Fruit fly (Drosophila melanogaster) whole organism, embryonic: Measurements from ENCODE around the gene Sys1.

ENCODE experiments used
- Asciz ChIP-seq: fragments of 200-800 bp; sonication (Bioruptor generic); optimal IDR thresholded peaks from 2 replicates; lab custom pipeline; 2017; ENCODE audit warnings: missing biosample characterization, mild to moderate bottlenecking, missing genetic modification characterization, missing genetic modification reagents
- CG10209 ChIP-seq: fragments of 200-800 bp; sonication (Bioruptor generic); optimal IDR thresholded peaks from 3 replicates; lab custom pipeline; 2017; ENCODE audit warnings: missing biosample characterization, mild to moderate bottlenecking, missing genetic modification characterization, missing genetic modification reagents
- CG11456 ChIP-seq: fragments of 200-800 bp; sonication (Bioruptor generic); IDR thresholded peaks from 3 replicates; pipeline ENCODE4 v1.3.6; 2022; ENCODE audit warnings: missing biosample characterization, missing genetic modification characterization
- CG12104 ChIP-seq: fragments of 200-800 bp; sonication (Bioruptor generic); optimal IDR thresholded peaks from 3 replicates; lab custom pipeline; 2016; ENCODE audit warnings: missing biosample characterization, missing genetic modification characterization
- CG14860 ChIP-seq: fragments of 200-800 bp; sonication (Bioruptor generic); IDR thresholded peaks from 3 replicates; pipeline ENCODE4 v1.3.6; 2022; ENCODE audit warnings: missing biosample characterization, missing genetic modification characterization; ENCODE audit not compliant: partially characterized antibody
- CG15073 ChIP-seq: fragments of 200-800 bp; sonication (Bioruptor generic); optimal IDR thresholded peaks from 2 replicates; lab custom pipeline; 2016; ENCODE audit warnings: missing biosample characterization, missing genetic modification characterization
- CG1647 ChIP-seq: fragments of 200-800 bp; sonication (Bioruptor generic); optimal IDR thresholded peaks from 3 replicates; lab custom pipeline; 2016; ENCODE audit warnings: missing biosample characterization, missing genetic modification characterization
- CG16863 ChIP-seq: fragments of 200-800 bp; sonication (Bioruptor generic); optimal IDR thresholded peaks from 3 replicates; lab custom pipeline; 2016; ENCODE audit warnings: missing biosample characterization, missing genetic modification characterization
- CG18619 ChIP-seq: fragments of 200-800 bp; sonication (Bioruptor generic); optimal IDR thresholded peaks from 3 replicates; lab custom pipeline; 2017; ENCODE audit warnings: missing biosample characterization, mild to moderate bottlenecking, missing genetic modification characterization
- CG2199 ChIP-seq: fragments of 200-800 bp; sonication (Bioruptor generic); IDR thresholded peaks from 3 replicates; pipeline ENCODE4 v1.3.6; 2022; ENCODE audit warnings: missing biosample characterization, missing genetic modification characterization
- CG30431 ChIP-seq: fragments of 200-800 bp; sonication (Bioruptor generic); optimal IDR thresholded peaks from 2 replicates; lab custom pipeline; 2017; ENCODE audit warnings: missing biosample characterization, missing genetic modification characterization
- CG43689 ChIP-seq: fragments of 200-800 bp; sonication (Bioruptor generic); IDR thresholded peaks from 2 replicates; pipeline ENCODE4 v1.3.6; 2022; ENCODE audit warnings: missing biosample characterization, missing genetic modification characterization
- CG4424 ChIP-seq: fragments of 200-800 bp; sonication (Bioruptor generic); optimal IDR thresholded peaks from 3 replicates; lab custom pipeline; 2016; ENCODE audit warnings: missing biosample characterization, missing genetic modification characterization
- CG4617 ChIP-seq: fragments of 200-800 bp; sonication (Bioruptor generic); optimal IDR thresholded peaks from 3 replicates; lab custom pipeline; 2016; ENCODE audit warnings: missing biosample characterization, missing genetic modification characterization, borderline replicate concordance
- CG4730 ChIP-seq: fragments of 200-800 bp; sonication (Bioruptor generic); IDR thresholded peaks from 2 replicates; pipeline ENCODE4 v1.3.6; 2022; ENCODE audit warnings: missing biosample characterization, missing genetic modification characterization
- CG4820 ChIP-seq: fragments of 200-800 bp; sonication (Bioruptor generic); optimal IDR thresholded peaks from 3 replicates; lab custom pipeline; 2016; ENCODE audit warnings: missing biosample characterization, missing genetic modification characterization
- CG6854 ChIP-seq: fragments of 200-800 bp; sonication (Bioruptor generic); optimal IDR thresholded peaks from 3 replicates; lab custom pipeline; 2017; ENCODE audit warnings: missing biosample characterization, mild to moderate bottlenecking, missing genetic modification characterization
- CG7556 ChIP-seq: fragments of 200-800 bp; sonication (Bioruptor generic); optimal IDR thresholded peaks from 2 replicates; lab custom pipeline; 2017; ENCODE audit warnings: missing biosample characterization, mild to moderate bottlenecking, missing genetic modification characterization
- CG7839 ChIP-seq: fragments of 200-800 bp; sonication (Bioruptor generic); optimal IDR thresholded peaks from 3 replicates; lab custom pipeline; 2018; ENCODE audit warnings: missing biosample characterization, mild to moderate bottlenecking, missing genetic modification characterization, moderate library complexity
- CG8944 ChIP-seq: fragments of 200-800 bp; sonication (Bioruptor generic); optimal IDR thresholded peaks from 3 replicates; lab custom pipeline; 2016; ENCODE audit warnings: missing biosample characterization, missing genetic modification characterization
- D19A ChIP-seq: fragments of 200-800 bp; optimal IDR thresholded peaks from 3 replicates; lab custom pipeline; 2019; ENCODE audit warnings: missing biosample characterization, mild to moderate bottlenecking, missing genetic modification characterization, moderate library complexity
- Dad ChIP-seq: fragments of 200-800 bp; sonication (Bioruptor generic); optimal IDR thresholded peaks from 3 replicates; lab custom pipeline; 2016; ENCODE audit warnings: missing biosample characterization, missing genetic modification characterization
- Doc3 ChIP-seq: fragments of 200-800 bp; sonication (Bioruptor generic); IDR thresholded peaks from 3 replicates; pipeline ENCODE4 v1.3.6; 2022; ENCODE audit warnings: missing biosample characterization, missing genetic modification characterization; ENCODE audit not compliant: partially characterized antibody
- ERR ChIP-seq: fragments of 200-800 bp; sonication (Bioruptor generic); optimal IDR thresholded peaks from 2 replicates; lab custom pipeline; 2016; ENCODE audit warnings: missing biosample characterization, missing genetic modification characterization
- Ets65A ChIP-seq: fragments of 200-800 bp; sonication (Bioruptor generic); peaks from one replicate; lab custom pipeline; 2016; ENCODE audit warnings: missing biosample characterization, missing genetic modification characterization
- HLH3B ChIP-seq: fragments of 200-800 bp; sonication (Bioruptor generic); IDR thresholded peaks from 2 replicates; pipeline ENCODE4 v1.3.6; 2022; ENCODE audit warnings: missing biosample characterization, missing genetic modification characterization
- HLHmδ ChIP-seq: fragments of 200-800 bp; sonication (Bioruptor generic); optimal IDR thresholded peaks from 2 replicates; lab custom pipeline; 2018; ENCODE audit warnings: missing biosample characterization, mild to moderate bottlenecking, missing genetic modification characterization, moderate library complexity
- Hr39 ChIP-seq: fragments of >200 bp; optimal IDR thresholded peaks from 2 replicates; lab custom pipeline; 2017
- MBD-R2 ChIP-seq: fragments of 200-800 bp; sonication (Bioruptor generic); IDR thresholded peaks from 2 replicates; pipeline ENCODE4 v1.3.6; 2022; ENCODE audit warnings: missing biosample characterization, missing genetic modification characterization
- MESR4 ChIP-seq: fragments of 200-800 bp; sonication (Bioruptor generic); optimal IDR thresholded peaks from 2 replicates; lab custom pipeline; 2018; ENCODE audit warnings: missing biosample characterization, mild to moderate bottlenecking, missing genetic modification characterization, moderate library complexity
- Neu2 ChIP-seq: fragments of 200-800 bp; sonication (Bioruptor generic); optimal IDR thresholded peaks from 3 replicates; lab custom pipeline; 2016; ENCODE audit warnings: missing biosample characterization, missing genetic modification characterization, borderline replicate concordance
- Oaz ChIP-seq: fragments of 200-800 bp; sonication (Bioruptor generic); IDR thresholded peaks from 2 replicates; pipeline ENCODE4 v1.3.6; 2022; ENCODE audit warnings: missing biosample characterization, missing genetic modification characterization
- Oli ChIP-seq: fragments of 200-800 bp; sonication (Bioruptor generic); optimal IDR thresholded peaks from 2 replicates; lab custom pipeline; 2018; ENCODE audit warnings: missing biosample characterization, mild to moderate bottlenecking, missing genetic modification characterization, moderate library complexity
- aop ChIP-seq: fragments of 200-800 bp; sonication (Bioruptor generic); IDR thresholded peaks from 2 replicates; pipeline ENCODE4 v1.3.6; 2022; ENCODE audit warnings: missing biosample characterization, missing genetic modification characterization
- ash1 ChIP-seq: fragments of 200-800 bp; sonication (Bioruptor generic); optimal IDR thresholded peaks from 2 replicates; lab custom pipeline; 2018; ENCODE audit warnings: missing biosample characterization, mild to moderate bottlenecking, missing genetic modification characterization
- br ChIP-seq: fragments of >200 bp; optimal IDR thresholded peaks from 2 replicates; lab custom pipeline; 2017
- cato ChIP-seq: fragments of 200-800 bp; sonication (Bioruptor generic); optimal IDR thresholded peaks from 2 replicates; lab custom pipeline; 2016; ENCODE audit warnings: missing biosample characterization, missing genetic modification characterization, borderline replicate concordance
- caup ChIP-seq: fragments of 200-800 bp; sonication (Bioruptor generic); optimal IDR thresholded peaks from 3 replicates; lab custom pipeline; 2017; ENCODE audit warnings: missing biosample characterization, mild to moderate bottlenecking, missing genetic modification characterization, moderate library complexity; ENCODE audit not compliant: severe bottlenecking
- dimm ChIP-seq: fragments of 200-800 bp; sonication (Bioruptor generic); IDR thresholded peaks from 2 replicates; pipeline ENCODE4 v1.3.6; 2022; ENCODE audit warnings: missing biosample characterization, missing genetic modification characterization
- fd96Cb ChIP-seq: fragments of 200-800 bp; sonication (Bioruptor generic); optimal IDR thresholded peaks from 2 replicates; lab custom pipeline; 2018; ENCODE audit warnings: missing biosample characterization, mild to moderate bottlenecking, missing genetic modification characterization, moderate library complexity
- grn ChIP-seq: fragments of 200-800 bp; sonication (Bioruptor generic); optimal IDR thresholded peaks from 3 replicates; lab custom pipeline; 2017; ENCODE audit warnings: missing biosample characterization, missing genetic modification characterization
- gt ChIP-seq: fragments of 200-800 bp; sonication (Bioruptor generic); IDR thresholded peaks from 2 replicates; pipeline ENCODE4 v1.3.6; 2022; ENCODE audit warnings: missing biosample characterization, missing genetic modification characterization
- hb ChIP-seq: fragments of 200-800 bp; sonication (Bioruptor generic); IDR thresholded peaks from 3 replicates; pipeline ENCODE4 v1.3.6; 2022; ENCODE audit warnings: missing biosample characterization, missing genetic modification characterization; ENCODE audit not compliant: partially characterized antibody
- jumu ChIP-seq: fragments of 200-800 bp; sonication (Bioruptor generic); optimal IDR thresholded peaks from 3 replicates; lab custom pipeline; 2016; ENCODE audit warnings: missing biosample characterization, missing genetic modification characterization
- org-1 ChIP-seq: fragments of 200-800 bp; sonication (Bioruptor generic); optimal IDR thresholded peaks from 2 replicates; lab custom pipeline; 2017; ENCODE audit warnings: missing biosample characterization, missing genetic modification characterization
- pho ChIP-seq: fragments of 200-800 bp; sonication (Bioruptor generic); optimal IDR thresholded peaks from 2 replicates; lab custom pipeline; 2016; ENCODE audit warnings: missing biosample characterization, missing genetic modification characterization
- sob ChIP-seq: fragments of 200-800 bp; sonication (Bioruptor generic); IDR thresholded peaks from 2 replicates; pipeline ENCODE4 v1.3.6; 2022; ENCODE audit warnings: missing biosample characterization, missing genetic modification characterization
- ssp ChIP-seq: fragments of 200-800 bp; sonication (Bioruptor generic); IDR thresholded peaks from 2 replicates; pipeline ENCODE4 v1.3.6; 2022; ENCODE audit warnings: missing biosample characterization, missing genetic modification characterization
- tna ChIP-seq: fragments of 200-800 bp; sonication (Bioruptor generic); IDR thresholded peaks from 2 replicates; pipeline ENCODE4 v1.3.6; 2022; ENCODE audit warnings: missing biosample characterization, missing genetic modification characterization; ENCODE audit not compliant: partially characterized antibody
- zf30C ChIP-seq: fragments of 200-800 bp; sonication (Bioruptor generic); optimal IDR thresholded peaks from 3 replicates; lab custom pipeline; 2018; ENCODE audit warnings: missing biosample characterization, mild to moderate bottlenecking, missing genetic modification characterization

Sys1 gene

DNA sequence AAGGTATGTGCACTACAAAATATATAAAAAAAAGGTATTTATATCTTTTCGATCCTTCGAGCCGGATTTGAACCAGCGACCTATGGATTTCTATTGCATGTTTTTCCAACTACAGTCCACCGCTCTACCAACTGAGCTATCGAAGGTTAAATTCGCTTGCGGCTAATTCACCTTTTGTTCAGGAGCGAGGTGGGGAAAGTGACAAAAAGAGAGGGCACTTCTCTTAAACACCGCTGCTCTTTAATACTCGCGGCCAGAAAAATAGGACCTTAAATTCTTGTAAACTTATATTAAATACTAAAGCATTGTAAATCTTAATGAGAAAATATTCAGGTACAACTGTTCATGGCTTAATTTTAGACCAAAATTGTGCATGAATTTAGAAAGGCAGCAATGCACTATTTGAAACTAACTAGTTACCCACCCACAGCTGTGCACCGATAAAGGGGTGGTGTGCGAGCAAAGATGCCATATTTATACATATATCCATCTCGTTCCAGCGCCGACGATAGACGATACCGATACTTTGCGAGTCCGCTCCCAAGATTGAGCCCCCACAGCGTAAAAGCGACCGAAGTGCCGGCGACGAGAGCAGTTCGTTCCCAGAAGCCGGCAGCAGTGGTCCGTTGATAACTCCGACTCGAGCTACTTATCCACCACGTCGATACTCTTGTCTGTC is 16.5 kb downstream of the Sys1 start (continued):
- 0 out of 3 replicates have a peak, but pooled peaks have one; percentile 34 for TF ChIP-seq Doc3 (GFP tag; lab: Robert Waterston, UW)
- peak; percentile 97 for TF ChIP-seq CG18619
- peak; percentile 92 for TF ChIP-seq CG43689
- peak; percentile 98 for TF ChIP-seq Oli
- peak; percentile 97 for TF ChIP-seq CG4820 (GFP tag; lab: Kevin White, UChicago)
- peak; percentile 96 for TF ChIP-seq CG12104
- TF ChIP-seq tna (GFP tag; lab: Robert Waterston, UW), result no peak; the same call in none of the 2 replicates
- peak; percentile 97 for TF ChIP-seq fd96Cb
- peak; percentile 96 for TF ChIP-seq D19A (tag; lab: Kevin White, UChicago)
- TF ChIP-seq CG4617 (GFP tag; lab: Kevin White, UChicago), result peak; percentile 92
- peak; percentile 97 for TF ChIP-seq pho
- TF ChIP-seq ash1 (GFP tag; lab: Kevin White, UChicago), result peak; percentile 95
- peak; percentile 82 for TF ChIP-seq dimm (GFP tag; lab: Robert Waterston, UW)
- TF ChIP-seq ERR (GFP tag; lab: Kevin White, UChicago), result peak; percentile 96
- peak; percentile 98 for TF ChIP-seq CG6854 (GFP tag; lab: Kevin White, UChicago)
- peak; percentile 97 for TF ChIP-seq jumu (GFP tag; lab: Kevin White, UChicago)
- TF ChIP-seq gt (GFP tag; lab: Robert Waterston, UW), result peak; percentile 91
- TF ChIP-seq MESR4, result peak; percentile 81
- TF ChIP-seq Neu2 (GFP tag; lab: Kevin White, UChicago), result peak; percentile 83
- TF ChIP-seq CG11456 (GFP tag; lab: Robert Waterston, UW), result peak; percentile 94
- TF ChIP-seq CG14860 (GFP tag; lab: Robert Waterston, UW), result no peak; the same call in 1 of the 3 replicates
- TF ChIP-seq CG30431 (GFP tag; lab: Kevin White, UChicago), result peak; percentile 96
- TF ChIP-seq CG1647 (GFP tag; lab: Kevin White, UChicago), result peak; percentile 97
- peak; percentile 60 for TF ChIP-seq HLHmδ (GFP tag; lab: Kevin White, UChicago)
- peak; percentile 95 for TF ChIP-seq CG8944
- TF ChIP-seq Asciz (GFP tag; lab: Kevin White, UChicago), result peak; percentile 97
- TF ChIP-seq CG7556 (GFP tag; lab: Kevin White, UChicago), result peak; percentile 98
- TF ChIP-seq grn (GFP tag; lab: Kevin White, UChicago), result peak; percentile 86
- peak; percentile 92 for TF ChIP-seq MBD-R2
- peak; percentile 96 for TF ChIP-seq CG2199 (GFP tag; lab: Robert Waterston, UW)
- peak; percentile 45 for TF ChIP-seq zf30C (GFP tag; lab: Kevin White, UChicago)
- TF ChIP-seq Ets65A, result peak; percentile 99
- TF ChIP-seq CG15073 (GFP tag; lab: Kevin White, UChicago), result peak; percentile 83
- TF ChIP-seq br (lab: Kevin White, UChicago), result no peak
- TF ChIP-seq ssp, result peak; percentile 85
- TF ChIP-seq sob (GFP tag; lab: Robert Waterston, UW), result peak; percentile 97
- peak; percentile 98 for TF ChIP-seq CG4424
- peak; percentile 93 for TF ChIP-seq cato (GFP tag; lab: Kevin White, UChicago)
- TF ChIP-seq CG10209 (GFP tag; lab: Kevin White, UChicago), result peak; percentile 98
- TF ChIP-seq CG16863, result peak; percentile 98
- TF ChIP-seq Dad (GFP tag; lab: Kevin White, UChicago), result peak; percentile 97
- peak; percentile 89 for TF ChIP-seq CG4730 (GFP tag; lab: Robert Waterston, UW)
- TF ChIP-seq hb (GFP tag; lab: Robert Waterston, UW), result peak; percentile 61
- peak; percentile 97 for TF ChIP-seq HLH3B
- peak; percentile 98 for TF ChIP-seq CG7839 (tag; lab: Kevin White, UChicago)
- TF ChIP-seq Hr39, result no peak
- TF ChIP-seq org-1, result peak; percentile 97
- peak; percentile 88 for TF ChIP-seq Oaz (GFP tag; lab: Robert Waterston, UW)
- peak; percentile 83 for TF ChIP-seq aop (GFP tag; lab: Robert Waterston, UW)
- TF ChIP-seq caup, result peak; percentile 98
